Worm (Caenorhabditis elegans): ENCODE results near the gene clec-162.

DNA sequence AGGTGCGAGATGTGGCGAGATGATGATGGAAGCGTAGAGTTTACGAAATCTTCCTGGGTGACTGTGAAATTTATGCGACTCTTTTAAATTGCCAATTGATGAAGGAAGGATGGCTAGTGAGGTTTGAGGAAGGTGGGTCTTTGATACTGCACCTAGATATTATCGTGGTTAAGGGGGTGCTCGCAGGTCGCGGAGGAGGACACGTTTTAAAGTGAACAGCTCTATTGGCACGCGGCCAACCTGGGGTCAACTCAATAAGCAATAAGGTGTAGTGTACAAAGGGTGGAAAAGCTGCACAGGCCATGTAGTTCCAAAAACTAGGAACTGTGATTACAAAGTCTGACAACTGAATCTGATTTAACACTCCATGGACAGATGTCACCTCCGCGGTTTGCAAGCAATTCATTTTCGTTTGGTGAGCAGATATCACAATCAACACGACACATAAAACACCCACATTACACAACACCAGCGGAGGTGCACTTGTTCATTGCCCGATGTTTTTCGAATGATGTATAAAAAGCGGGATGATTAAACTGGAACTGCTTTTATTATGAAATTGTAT lies 20.4 kb upstream of the clec-162 start:
- no peak for TF ChIP-seq ama-1 (optimal IDR thresholded peaks at IDR 0.05)
- TF ChIP-seq scrt-1 (GFP tag; IDR thresholded peaks at IDR 0.05) = no peak
- TF ChIP-seq F13C5.2 (tag; optimal IDR thresholded peaks at IDR 0.05) = no peak
- no peak for TF ChIP-seq aly-1 (tag; optimal IDR thresholded peaks at IDR 0.05)
- no peak for TF ChIP-seq hnd-1 (tag; optimal IDR thresholded peaks at IDR 0.05)
- no peak for TF ChIP-seq tbx-11 (GFP tag; IDR thresholded peaks at IDR 0.05)
- no peak for TF ChIP-seq flt-1 (GFP tag; IDR thresholded peaks at IDR 0.05)
